Worm (Caenorhabditis elegans) whole organism, mixed stage, embryonic: ENCODE results near the gene K07H8.8.

Source experiments
- M03D4.4 ChIP-seq: sonication (generic microtip); optimal IDR thresholded peaks from 2 replicates; lab custom pipeline; 2017; ENCODE audit warnings: mild to moderate bottlenecking, missing genetic modification characterization, missing compliant biosample characterization
- blmp-1 ChIP-seq: fragments of 150-350 bp; optimal IDR thresholded peaks from 2 replicates; lab custom pipeline; 2014; ENCODE audit warnings: missing biosample characterization, missing genetic modification characterization
- ceh-39 ChIP-seq: fragments of 150-350 bp; optimal IDR thresholded peaks from 2 replicates; lab custom pipeline; 2014; ENCODE audit warnings: missing biosample characterization, missing genetic modification characterization
- ceh-83 ChIP-seq: fragments of 200-800 bp; sonication (Bioruptor generic); optimal IDR thresholded peaks from 2 replicates; lab custom pipeline; 2018; ENCODE audit warnings: mild to moderate bottlenecking, missing genetic modification characterization, missing compliant biosample characterization
- ces-1 ChIP-seq: fragments of 150-350 bp; optimal IDR thresholded peaks from 2 replicates; lab custom pipeline; 2014; ENCODE audit warnings: missing biosample characterization, missing genetic modification reagents, missing genetic modification characterization
- cnd-1 ChIP-seq: fragments of 200-800 bp; sonication (Bioruptor generic); optimal IDR thresholded peaks from 2 replicates; lab custom pipeline; 2018; ENCODE audit warnings: mild to moderate bottlenecking, missing genetic modification characterization, missing compliant biosample characterization
- drap-1 ChIP-seq: fragments of 200-800 bp; sonication (Bioruptor generic); optimal IDR thresholded peaks from 3 replicates; lab custom pipeline; 2018; ENCODE audit warnings: mild to moderate bottlenecking, missing genetic modification characterization, missing compliant biosample characterization
- elt-1 ChIP-seq: sonication (generic microtip); optimal IDR thresholded peaks from 2 replicates; lab custom pipeline; 2017; ENCODE audit warnings: missing genetic modification characterization, mild to moderate bottlenecking, missing compliant biosample characterization, antibody characterized with exemption, moderate library complexity, borderline replicate concordance; ENCODE audit not compliant: insufficient read depth
- elt-3 ChIP-seq: fragments of 150-350 bp; optimal IDR thresholded peaks from 2 replicates; lab custom pipeline; 2014; ENCODE audit warnings: missing biosample characterization, missing genetic modification characterization
- flh-1 ChIP-seq: fragments of 200-800 bp; sonication (Bioruptor generic); optimal IDR thresholded peaks from 2 replicates; lab custom pipeline; 2018; ENCODE audit warnings: mild to moderate bottlenecking, missing genetic modification characterization, moderate library complexity, missing compliant biosample characterization
- ham-2 ChIP-seq: fragments of 200-800 bp; sonication (Bioruptor generic); optimal IDR thresholded peaks from 2 replicates; lab custom pipeline; 2018; ENCODE audit warnings: mild to moderate bottlenecking, missing genetic modification characterization, missing compliant biosample characterization
- hlh-1 ChIP-seq: fragments of 150-350 bp; optimal IDR thresholded peaks from 2 replicates; lab custom pipeline; 2014; ENCODE audit warnings: missing biosample characterization, missing genetic modification reagents, missing genetic modification characterization
- lin-13 ChIP-seq: fragments of 150-350 bp; optimal IDR thresholded peaks from 2 replicates; lab custom pipeline; 2014; ENCODE audit warnings: missing biosample characterization, missing genetic modification characterization
- lin-32 ChIP-seq: fragments of 200-800 bp; sonication (Bioruptor generic); optimal IDR thresholded peaks from 2 replicates; lab custom pipeline; 2018; ENCODE audit warnings: mild to moderate bottlenecking, missing genetic modification characterization, missing compliant biosample characterization
- lsy-2 ChIP-seq: fragments of 150-350 bp; optimal IDR thresholded peaks from 2 replicates; lab custom pipeline; 2014; ENCODE audit warnings: missing biosample characterization, missing genetic modification characterization
- mab-5 ChIP-seq: fragments of 150-350 bp; optimal IDR thresholded peaks from 2 replicates; lab custom pipeline; 2014; ENCODE audit warnings: missing biosample characterization, missing genetic modification characterization
- mep-1 ChIP-seq: fragments of 150-350 bp; optimal IDR thresholded peaks from 2 replicates; lab custom pipeline; 2017; ENCODE audit warnings: missing biosample characterization, missing genetic modification reagents, missing genetic modification characterization, inconsistent platforms
- mls-2 ChIP-seq: sonication (generic microtip); optimal IDR thresholded peaks from 2 replicates; lab custom pipeline; 2016; ENCODE audit warnings: mild to moderate bottlenecking, missing genetic modification characterization, moderate library complexity, missing compliant biosample characterization
- nhr-12 ChIP-seq: fragments of 150-350 bp; optimal IDR thresholded peaks from 2 replicates; lab custom pipeline; 2014; ENCODE audit warnings: missing biosample characterization, missing genetic modification characterization
- nhr-2 ChIP-seq: fragments of 150-350 bp; optimal IDR thresholded peaks from 2 replicates; lab custom pipeline; 2014; ENCODE audit warnings: missing biosample characterization, missing genetic modification characterization
- nhr-237 ChIP-seq: fragments of 150-350 bp; optimal IDR thresholded peaks from 2 replicates; lab custom pipeline; 2014; ENCODE audit warnings: missing biosample characterization, missing genetic modification characterization
- nhr-28 ChIP-seq: fragments of 150-350 bp; optimal IDR thresholded peaks from 2 replicates; lab custom pipeline; 2014; ENCODE audit warnings: missing biosample characterization, missing genetic modification characterization
- nhr-76 ChIP-seq: sonication (generic microtip); optimal IDR thresholded peaks from 2 replicates; lab custom pipeline; 2017; ENCODE audit warnings: missing biosample characterization, missing genetic modification characterization
- pha-4 ChIP-seq: fragments of 150-350 bp; optimal IDR thresholded peaks from 2 replicates; lab custom pipeline; 2018; ENCODE audit warnings: missing biosample characterization, missing genetic modification reagents, missing genetic modification characterization
- sem-2 ChIP-seq: fragments of 200-800 bp; sonication (Bioruptor generic); optimal IDR thresholded peaks from 2 replicates; lab custom pipeline; 2018; ENCODE audit warnings: mild to moderate bottlenecking, missing genetic modification characterization, missing compliant biosample characterization
- snpc-4 ChIP-seq: fragments of 150-350 bp; optimal IDR thresholded peaks from 2 replicates; lab custom pipeline; 2014; ENCODE audit warnings: missing biosample characterization, missing genetic modification characterization
- sptf-1 ChIP-seq: sonication (generic microtip); optimal IDR thresholded peaks from 2 replicates; lab custom pipeline; 2017; ENCODE audit warnings: mild to moderate bottlenecking, missing genetic modification characterization, moderate library complexity, missing compliant biosample characterization
- tbx-8 ChIP-seq: fragments of 200-800 bp; sonication (Bioruptor generic); optimal IDR thresholded peaks from 2 replicates; lab custom pipeline; 2018; ENCODE audit warnings: mild to moderate bottlenecking, missing genetic modification characterization, moderate library complexity, missing compliant biosample characterization
- unc-62 ChIP-seq: fragments of 150-350 bp; optimal IDR thresholded peaks from 2 replicates; lab custom pipeline; 2014; ENCODE audit warnings: missing biosample characterization, missing genetic modification reagents, missing genetic modification characterization
- zip-8 ChIP-seq: fragments of 150-350 bp; optimal IDR thresholded peaks from 2 replicates; lab custom pipeline; 2014; ENCODE audit warnings: missing biosample characterization, missing genetic modification characterization
- ztf-11 ChIP-seq: fragments of 150-350 bp; optimal IDR thresholded peaks from 2 replicates; lab custom pipeline; 2014; ENCODE audit warnings: missing biosample characterization, missing genetic modification characterization

Gene K07H8.8

DNA sequence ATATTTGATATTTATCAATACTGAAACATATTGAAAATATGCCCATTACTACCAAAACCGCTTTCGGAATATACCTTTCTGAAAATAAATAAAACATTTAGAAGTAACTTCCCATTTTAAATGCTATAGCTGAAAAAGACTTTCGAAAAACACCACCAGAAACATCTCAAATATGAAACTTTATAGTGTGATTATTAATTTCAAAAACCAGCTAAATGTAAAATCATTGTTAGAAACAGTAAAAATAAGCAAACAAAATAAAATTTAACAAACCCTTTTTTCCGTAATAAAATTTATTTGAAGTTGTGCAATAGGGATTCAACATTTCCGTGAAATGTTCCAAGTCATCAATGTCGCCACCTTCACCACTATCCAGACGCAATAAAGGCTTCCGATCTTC, at the start of gene K07H8.8, which contains the start of gene K07H8.5:
Gene K07H8.8 (minus strand): TSS at position 389 of the 400 bp plus-strand sequence.
Gene K07H8.5 (plus strand): TSS at position 301 of the 400 bp plus-strand sequence.
- TF ChIP-seq unc-62 (GFP tag; lab: Kevin White, UChicago) (no peak), nhr-28 (tag; lab: Kevin White, UChicago) (no peak), sptf-1 (no peak), ztf-11 (tag; lab: Kevin White, UChicago) (no peak), nhr-76 (no peak), mls-2 (no peak), drap-1 (GFP tag; lab: Kevin White, UChicago) (no peak), lin-32 (no peak), nhr-237 (tag; lab: Kevin White, UChicago) (no peak), elt-1 (tag; lab: Kevin White, UChicago) (no peak), ceh-39 (no peak), lsy-2 (tag; lab: Kevin White, UChicago) (no peak), tbx-8 (GFP tag; lab: Kevin White, UChicago) (no peak), zip-8 (no peak), blmp-1 (tag; lab: Kevin White, UChicago) (no peak), hlh-1 (tag; lab: Kevin White, UChicago) (no peak), ces-1 (no peak), snpc-4 (tag; lab: Kevin White, UChicago) (no peak), pha-4 (tag; lab: Kevin White, UChicago) (no peak)
- TF ChIP-seq, all 35 proteins: peak for 0

DNA sequence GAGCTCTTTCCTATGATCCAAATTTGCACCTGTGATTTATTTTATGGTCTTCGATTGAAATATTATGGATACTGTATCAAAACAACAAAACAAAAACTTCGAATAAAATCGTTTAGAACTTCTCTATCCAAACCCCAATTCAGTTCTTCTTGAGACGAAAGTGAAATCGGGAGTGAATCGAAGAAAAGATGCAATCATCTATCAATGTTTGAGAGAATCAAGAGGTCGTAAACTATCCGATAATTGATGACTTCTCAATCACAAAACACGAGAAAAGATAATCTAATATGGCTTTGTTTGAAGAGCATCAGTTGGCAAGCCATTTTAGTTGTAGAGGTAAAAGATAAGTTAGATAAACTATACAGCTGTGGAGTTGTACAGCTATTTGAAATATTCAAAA, 49.6 kb upstream of the K07H8.8 start:
- no peak for TF ChIP-seq snpc-4 (tag; lab: Kevin White, UChicago)
- no peak for TF ChIP-seq ceh-83 (GFP tag; lab: Kevin White, UChicago)
- no peak for TF ChIP-seq ztf-11 (tag; lab: Kevin White, UChicago)
- TF ChIP-seq ces-1: no peak

DNA sequence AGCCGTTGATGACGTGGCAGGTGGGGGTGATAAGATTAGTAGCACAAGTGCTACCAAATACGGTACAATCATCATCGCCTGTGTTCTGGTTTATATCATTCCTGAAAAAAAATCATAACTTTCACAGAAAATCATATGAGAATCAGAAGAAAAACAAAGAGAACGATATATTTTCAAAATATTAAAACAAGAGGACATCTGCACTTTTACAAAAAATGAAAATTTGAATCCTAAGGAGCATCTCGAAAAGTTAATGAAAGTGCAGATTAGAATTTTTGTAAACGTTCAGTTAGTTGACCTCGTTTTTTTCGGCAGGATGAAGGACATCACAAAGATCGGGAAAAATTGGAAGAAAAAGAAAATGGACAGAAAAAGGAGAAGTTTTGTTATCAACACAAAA, 44.6 kb upstream of the K07H8.8 start, which contains the start of gene F35H10.10:
Gene F35H10.10 (minus strand): TSS at position 101 of the 400 bp plus-strand sequence.
- TF ChIP-seq nhr-12 (tag; lab: Kevin White, UChicago) (no peak), ham-2 (GFP tag; lab: Kevin White, UChicago) (no peak), elt-1 (tag; lab: Kevin White, UChicago) (no peak), ztf-11 (tag; lab: Kevin White, UChicago) (no peak)

DNA sequence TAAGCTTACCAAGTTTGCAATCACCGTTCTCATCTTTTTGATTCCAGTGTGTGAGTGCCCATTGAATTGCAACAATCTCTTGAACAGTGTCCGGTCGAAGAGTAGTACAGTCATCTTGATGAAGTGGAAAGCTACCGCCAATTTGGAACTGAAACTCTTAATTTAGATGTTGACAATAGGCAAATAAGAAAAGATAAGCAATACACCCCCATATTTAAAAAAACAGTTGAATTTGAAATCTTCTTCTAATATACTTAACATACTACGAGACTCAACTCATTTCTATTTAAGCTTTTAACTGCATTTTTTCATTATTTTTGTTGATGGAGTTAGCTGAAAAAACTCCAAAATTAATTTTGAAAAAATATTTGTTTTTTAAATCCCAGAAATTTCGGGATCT, 43.9 kb upstream of the K07H8.8 start:
- TF ChIP-seq cnd-1 (tag; lab: Kevin White, UChicago) (no peak), sptf-1 (no peak), elt-3 (tag; lab: Kevin White, UChicago) (no peak), nhr-2 (tag; lab: Kevin White, UChicago) (no peak), tbx-8 (GFP tag; lab: Kevin White, UChicago) (no peak), ceh-39 (no peak), nhr-76 (no peak), sem-2 (GFP tag; lab: Kevin White, UChicago) (no peak)

DNA sequence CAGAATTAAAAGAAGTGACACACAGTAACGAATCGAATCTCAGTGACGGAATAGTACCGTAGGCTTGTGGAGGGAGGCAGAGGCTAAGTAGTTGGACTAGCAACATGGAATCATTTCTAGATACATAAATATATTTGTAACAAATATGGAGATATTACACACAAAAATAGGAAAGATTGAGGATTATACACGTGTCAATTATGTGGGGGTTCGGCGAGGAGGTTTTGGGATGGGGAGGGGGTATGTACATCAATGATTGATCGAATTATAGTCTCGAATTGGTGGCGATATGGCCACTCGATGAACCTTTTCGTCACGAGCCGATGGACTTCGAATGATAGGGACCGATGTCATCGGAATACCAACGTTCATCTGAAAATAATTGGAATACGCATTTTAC, 39.2 kb upstream of the K07H8.8 start:
- TF ChIP-seq flh-1 (GFP tag; lab: Kevin White, UChicago) (no peak), lin-13 (tag; lab: Kevin White, UChicago) (no peak), M03D4.4 (no peak), tbx-8 (GFP tag; lab: Kevin White, UChicago) (no peak), sptf-1 (no peak), mep-1 (tag; lab: Kevin White, UChicago) (no peak), ceh-39 (no peak), nhr-2 (tag; lab: Kevin White, UChicago) (no peak), cnd-1 (tag; lab: Kevin White, UChicago) (no peak), drap-1 (GFP tag; lab: Kevin White, UChicago) (no peak), elt-3 (tag; lab: Kevin White, UChicago) (no peak), lin-32 (no peak), unc-62 (GFP tag; lab: Kevin White, UChicago) (no peak), mab-5 (tag; lab: Kevin White, UChicago) (no peak), snpc-4 (tag; lab: Kevin White, UChicago) (no peak)
